Worm (Caenorhabditis elegans) whole organism, L3 larva: Measurements from ENCODE around the gene str-135.

ENCODE experiments used
- mdl-1 ChIP-seq: fragments of 150-350 bp; optimal IDR thresholded peaks from 2 replicates; lab custom pipeline; 2014; ENCODE audit warnings: missing biosample characterization, missing genetic modification characterization
- nhr-28 ChIP-seq: fragments of 150-350 bp; optimal IDR thresholded peaks from 2 replicates; lab custom pipeline; 2014; ENCODE audit warnings: missing biosample characterization, missing genetic modification characterization
- sea-2 ChIP-seq: fragments of 150-350 bp; sonication (generic microtip); optimal IDR thresholded peaks from 4 replicates; lab custom pipeline; 2014; ENCODE audit warnings: missing biosample characterization, missing genetic modification reagents, missing genetic modification characterization
- skn-1 ChIP-seq: fragments of 150-350 bp; optimal IDR thresholded peaks from 2 replicates; lab custom pipeline; 2014; ENCODE audit warnings: missing biosample characterization, missing genetic modification characterization
- unc-39 ChIP-seq: sonication (generic microtip); optimal IDR thresholded peaks from 4 replicates; lab custom pipeline; 2017; ENCODE audit warnings: missing biosample characterization, missing genetic modification characterization

ce11 chrV:8269878-8270277, 10.8 kb downstream of the str-135 start:
- TF ChIP-seq nhr-28 (tag; lab: Kevin White, UChicago): no peak
- no peak for TF ChIP-seq skn-1 (tag; lab: Kevin White, UChicago)
- TF ChIP-seq sea-2 (GFP tag; lab: Kevin White, UChicago): no peak
- no peak for TF ChIP-seq unc-39
- no peak for TF ChIP-seq mdl-1 (tag; lab: Kevin White, UChicago)
